Fruit fly (Drosophila melanogaster): ENCODE measurements around the gene CG13607.
A peak's percentile ranks its signal among the peaks of the same experiment; 100 is the strongest.

CG13607 gene

DNA sequence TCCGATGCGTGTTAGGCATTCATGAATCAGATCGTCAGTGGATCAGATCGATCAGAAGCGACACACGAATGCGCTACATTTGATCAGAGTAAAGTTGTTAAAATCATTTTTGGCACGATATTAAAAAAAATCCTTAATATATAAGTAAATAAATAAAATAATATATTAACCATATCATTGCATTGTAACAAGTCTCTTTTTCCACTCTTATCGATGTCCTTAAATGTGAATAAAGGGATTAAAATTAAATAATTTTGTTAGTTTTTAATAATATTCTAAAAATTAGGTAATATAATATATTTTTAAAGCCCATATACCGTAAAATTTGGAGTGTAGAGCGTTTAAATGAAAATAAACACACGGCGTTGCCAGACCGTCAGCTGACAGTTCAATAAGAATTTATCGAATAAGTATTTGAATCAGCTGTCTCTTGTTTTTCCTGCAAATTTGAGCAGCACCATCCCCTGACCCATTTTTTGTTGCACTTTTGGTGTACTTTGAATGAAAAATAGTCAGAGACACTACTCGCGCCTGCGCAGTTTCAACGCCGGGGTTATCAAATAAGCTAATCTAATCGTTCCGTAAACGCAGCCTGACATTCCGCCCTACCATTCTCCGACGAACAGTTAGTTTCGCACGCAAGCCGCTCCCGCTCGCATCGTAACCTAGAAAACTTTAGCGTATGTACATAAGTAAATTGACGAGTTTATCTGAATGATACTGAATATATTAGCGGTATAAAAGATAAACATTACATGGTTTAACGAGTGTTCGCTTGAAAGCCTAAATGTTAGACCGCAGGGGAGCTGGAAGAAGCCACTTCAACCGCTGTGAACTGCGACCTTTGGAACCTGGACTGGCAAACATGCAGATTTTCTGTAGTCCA lies 36.0 kb upstream of the CG13607 start, which contains the start of the genes p38a and CG6178 (continued):
- TF ChIP-seq CG16863 (GFP tag; optimal IDR thresholded peaks at IDR 0.05) (peak; percentile 28), fd3F (GFP tag; optimal IDR thresholded peaks at IDR 0.05) (peak; percentile 98), otp (GFP tag; IDR thresholded peaks at IDR 0.05) (peak; percentile 79), slbo (GFP tag; IDR thresholded peaks at IDR 0.05) (peak; percentile 98), Taf1 (GFP tag; IDR thresholded peaks at IDR 0.05) (peak; percentile 88), CG8359 (GFP tag; optimal IDR thresholded peaks at IDR 0.05; ENCODE audit: borderline replicate concordance) (peak; percentile 87), stc (GFP tag; IDR thresholded peaks at IDR 0.05) (peak; percentile 97), cad (GFP tag; optimal IDR thresholded peaks at IDR 0.05) (no peak), lmd (GFP tag; IDR thresholded peaks at IDR 0.05) (peak; percentile 98), sisA (GFP tag; IDR thresholded peaks at IDR 0.05) (peak; percentile 97), CG5180 (GFP tag; optimal IDR thresholded peaks at IDR 0.05) (peak; percentile 84), CG34422 (GFP tag; IDR thresholded peaks at IDR 0.05) (peak; percentile 96), CG17568 (GFP tag; optimal IDR thresholded peaks at IDR 0.05) (peak; percentile 81), Rx (GFP tag; IDR thresholded peaks at IDR 0.05) (peak; percentile 88), CG7786 (GFP tag; optimal IDR thresholded peaks at IDR 0.05) (peak; percentile 67), crol (GFP tag; IDR thresholded peaks at IDR 0.05) (peak; percentile 57), vvl (GFP tag; IDR thresholded peaks at IDR 0.05) (peak; percentile 97), tup (GFP tag; optimal IDR thresholded peaks at IDR 0.05) (no peak), gem (tag; optimal IDR thresholded peaks at IDR 0.05) (peak; percentile 99), CG2120 (GFP tag; optimal IDR thresholded peaks at IDR 0.05) (peak; percentile 90), bcd (GFP tag; optimal IDR thresholded peaks at IDR 0.05) (peak; percentile 98), CG11398 (GFP tag; optimal IDR thresholded peaks at IDR 0.05) (peak; percentile 1), CG18476 (GFP tag; optimal IDR thresholded peaks at IDR 0.05) (peak; percentile 83), CkIIα-i1 (GFP tag; IDR thresholded peaks at IDR 0.05) (peak; percentile 87; the same call in 1 of the 2 replicates), CG3847 (GFP tag; IDR thresholded peaks at IDR 0.05) (peak; percentile 97), Oaz (GFP tag; IDR thresholded peaks at IDR 0.05) (peak; percentile 90), pfk (GFP tag; optimal IDR thresholded peaks at IDR 0.05) (peak; percentile 43), unc-4 (GFP tag; IDR thresholded peaks at IDR 0.05; ENCODE audit: partially characterized antibody) (no peak), disco-r (GFP tag; optimal IDR thresholded peaks at IDR 0.05) (no peak), NFAT (GFP tag; IDR thresholded peaks at IDR 0.05) (peak; percentile 95), HLH3B (GFP tag; IDR thresholded peaks at IDR 0.05) (peak; percentile 97), luna (GFP tag; optimal IDR thresholded peaks at IDR 0.05) (no peak), bowl (GFP tag; IDR thresholded peaks at IDR 0.05) (peak; percentile 90), Adf1 (GFP tag; IDR thresholded peaks at IDR 0.05) (peak; percentile 81)

- peak; percentile 71 for TF ChIP-seq CG5180 (GFP tag; optimal IDR thresholded peaks at IDR 0.05)
- no peak for TF ChIP-seq CG10565 (GFP tag; optimal IDR thresholded peaks at IDR 0.05)
Observed at dm6 chr3R:24150103-24150502, 34.0 kb upstream of the CG13607 start, which contains the start of gene p38c. p38c (minus strand) TSS chr3R:24150203.

dm6 chr3R:24148838-24149237 lies 32.7 kb upstream of the CG13607 start, which contains the start of gene Slimp:
Slimp (minus strand) TSS chr3R:24148967.
- TF ChIP-seq CG11093 (GFP tag; IDR thresholded peaks at IDR 0.05) (no peak), CG31441 (GFP tag; IDR thresholded peaks at IDR 0.05) (0 out of 2 replicates have a peak, but pooled peaks have one; percentile 24), vvl (GFP tag; IDR thresholded peaks at IDR 0.05) (0 out of 2 replicates have a peak, but pooled peaks have one; percentile 34), CG4404 (GFP tag; IDR thresholded peaks at IDR 0.05) (no peak), esg (GFP tag; conservative IDR thresholded peaks at IDR 0.05) (no peak), ash1 (GFP tag; optimal IDR thresholded peaks at IDR 0.05) (no peak), Chrac-16 (GFP tag; optimal IDR thresholded peaks at IDR 0.05) (peak; percentile 17), Blimp-1 (GFP tag; optimal IDR thresholded peaks at IDR 0.05) (peak; percentile 6), Opbp (GFP tag; IDR thresholded peaks at IDR 0.05; ENCODE audit: partially characterized antibody) (0 out of 3 replicates have a peak, but pooled peaks have one; percentile 46), az2 (GFP tag; optimal IDR thresholded peaks at IDR 0.05) (peak; percentile 3), lilli (GFP tag; optimal IDR thresholded peaks at IDR 0.05) (peak; percentile 25), stc (GFP tag; IDR thresholded peaks at IDR 0.05) (no peak), Med (GFP tag) (peak; percentile 38), CG10147 (GFP tag; optimal IDR thresholded peaks at IDR 0.05) (peak; percentile 13), Fer1 (GFP tag; optimal IDR thresholded peaks at IDR 0.05) (peak; percentile 13)
